Fruit fly (Drosophila melanogaster): ENCODE results near the gene Ktch.

- no peak for TF ChIP-seq pan (optimal IDR thresholded peaks at IDR 0.05)
- no peak for TF ChIP-seq CG8478 (optimal IDR thresholded peaks at IDR 0.05)
- no peak for TF ChIP-seq usp (GFP tag; optimal IDR thresholded peaks at IDR 0.05)
These were observed 38.5 kb upstream of the Ktch start, which contains the start of gene stops for dm6 chr3R:31168968-31169367.

Data from whole organism.